Fruit fly (Drosophila melanogaster) whole organism, embryonic: ENCODE results near the gene CG31883.

Source experiments
- CG10147 ChIP-seq: fragments of 200-800 bp; sonication (Bioruptor generic); optimal IDR thresholded peaks from 2 replicates; lab custom pipeline; 2019; ENCODE audit warnings: missing biosample characterization, mild to moderate bottlenecking, missing genetic modification characterization, moderate library complexity
- CG10462 ChIP-seq: fragments of 200-800 bp; sonication (Bioruptor generic); optimal IDR thresholded peaks from 2 replicates; lab custom pipeline; 2016; ENCODE audit warnings: missing biosample characterization, missing genetic modification characterization
- CG10979 ChIP-seq: fragments of 200-800 bp; sonication (Bioruptor generic); optimal IDR thresholded peaks from 2 replicates; lab custom pipeline; 2018; ENCODE audit warnings: missing biosample characterization, mild to moderate bottlenecking, missing genetic modification characterization, moderate library complexity
- CG11504 ChIP-seq: fragments of 200-800 bp; sonication (Bioruptor generic); optimal IDR thresholded peaks from 3 replicates; lab custom pipeline; 2019; ENCODE audit warnings: missing biosample characterization, mild to moderate bottlenecking, missing genetic modification characterization, moderate library complexity
- CG14441 ChIP-seq: fragments of 200-800 bp; sonication (Bioruptor generic); IDR thresholded peaks from 2 replicates; pipeline ENCODE4 v1.3.6; 2022; ENCODE audit warnings: missing biosample characterization, missing genetic modification characterization
- CG16813 ChIP-seq: fragments of 200-800 bp; sonication (Bioruptor generic); IDR thresholded peaks from 3 replicates; pipeline ENCODE4 v1.3.6; 2022; ENCODE audit warnings: missing biosample characterization, missing genetic modification characterization; ENCODE audit not compliant: partially characterized antibody
- CG17385 ChIP-seq: fragments of 200-800 bp; sonication (Bioruptor generic); optimal IDR thresholded peaks from 3 replicates; lab custom pipeline; 2018; ENCODE audit warnings: missing biosample characterization, mild to moderate bottlenecking, missing genetic modification characterization
- CG2120 ChIP-seq: fragments of 200-800 bp; sonication (Bioruptor generic); optimal IDR thresholded peaks from 3 replicates; lab custom pipeline; 2016; ENCODE audit warnings: missing biosample characterization, missing genetic modification characterization
- CG32532 ChIP-seq: fragments of 200-800 bp; sonication (Bioruptor generic); IDR thresholded peaks from 2 replicates; pipeline ENCODE4 v1.3.6; 2022; ENCODE audit warnings: missing biosample characterization, missing genetic modification characterization
- CG3838 ChIP-seq: fragments of 200-800 bp; sonication (Bioruptor generic); optimal IDR thresholded peaks from 3 replicates; lab custom pipeline; 2016; ENCODE audit warnings: missing biosample characterization, missing genetic modification characterization
- CG6654 ChIP-seq: fragments of 200-800 bp; sonication (Bioruptor generic); optimal IDR thresholded peaks from 2 replicates; lab custom pipeline; 2017; ENCODE audit warnings: missing biosample characterization, mild to moderate bottlenecking, missing genetic modification characterization
- CG6689 ChIP-seq: fragments of 200-800 bp; sonication (Bioruptor generic); IDR thresholded peaks from 2 replicates; pipeline ENCODE4 v1.3.6; 2022; ENCODE audit warnings: missing biosample characterization, missing genetic modification characterization
- CG7745 ChIP-seq: fragments of 200-800 bp; sonication (Bioruptor generic); optimal IDR thresholded peaks from 2 replicates; lab custom pipeline; 2018; ENCODE audit warnings: missing biosample characterization, mild to moderate bottlenecking, missing genetic modification characterization, moderate library complexity
- CG9215 ChIP-seq: fragments of 200-800 bp; sonication (Bioruptor generic); IDR thresholded peaks from 2 replicates; pipeline ENCODE4 v1.3.6; 2022; ENCODE audit warnings: missing biosample characterization, missing genetic modification characterization
- CrebB ChIP-seq: fragments of 200-800 bp; sonication (Bioruptor generic); optimal IDR thresholded peaks from 3 replicates; lab custom pipeline; 2018; ENCODE audit warnings: missing biosample characterization, mild to moderate bottlenecking, missing genetic modification characterization
- Hr51 ChIP-seq, 2 experiments: fragments of 200-800 bp; sonication (Bioruptor generic); optimal IDR thresholded peaks; 2 replicates in 1 of 2; 3 replicates in 1 of 2; lab custom pipeline; 2016 to 2018; ENCODE audit warnings: missing biosample characterization in 2 of 2, missing genetic modification characterization in 2 of 2, mild to moderate bottlenecking in 1 of 2, moderate library complexity in 1 of 2
- MTF-1 ChIP-seq: fragments of 200-800 bp; sonication (Bioruptor generic); optimal IDR thresholded peaks from 2 replicates; lab custom pipeline; 2018; ENCODE audit warnings: missing biosample characterization, mild to moderate bottlenecking, missing genetic modification characterization, borderline replicate concordance
- NC2β ChIP-seq: fragments of 200-800 bp; sonication (Bioruptor generic); optimal IDR thresholded peaks from 2 replicates; lab custom pipeline; 2016; ENCODE audit warnings: missing biosample characterization, missing genetic modification characterization
- NFAT ChIP-seq: fragments of 200-800 bp; sonication (Bioruptor generic); IDR thresholded peaks from 2 replicates; pipeline ENCODE4 v1.3.6; 2022; ENCODE audit warnings: missing biosample characterization, missing genetic modification characterization
- NK7.1 ChIP-seq: fragments of 200-800 bp; sonication (Bioruptor generic); optimal IDR thresholded peaks from 3 replicates; lab custom pipeline; 2016; ENCODE audit warnings: missing biosample characterization, missing genetic modification characterization
- NfI ChIP-seq: fragments of 200-800 bp; sonication (Bioruptor generic); optimal IDR thresholded peaks from 3 replicates; lab custom pipeline; 2018; ENCODE audit warnings: missing biosample characterization, mild to moderate bottlenecking, missing genetic modification characterization, moderate library complexity
- PHDP ChIP-seq: fragments of 200-800 bp; sonication (Bioruptor generic); optimal IDR thresholded peaks from 3 replicates; lab custom pipeline; 2018; ENCODE audit warnings: missing biosample characterization, mild to moderate bottlenecking, missing genetic modification characterization, moderate library complexity
- abd-A ChIP-seq: fragments of 200-800 bp; sonication (Bioruptor generic); optimal IDR thresholded peaks from 3 replicates; lab custom pipeline; 2019; ENCODE audit warnings: missing biosample characterization, mild to moderate bottlenecking, missing genetic modification characterization, moderate library complexity
- ap ChIP-seq: fragments of 200-800 bp; sonication (Bioruptor generic); IDR thresholded peaks from 2 replicates; pipeline ENCODE4 v1.3.6; 2022; ENCODE audit warnings: missing biosample characterization, missing genetic modification characterization
- bbx ChIP-seq: fragments of 200-800 bp; sonication (Bioruptor generic); IDR thresholded peaks from 2 replicates; pipeline ENCODE4 v1.3.6; 2022; ENCODE audit warnings: missing biosample characterization, missing genetic modification characterization; ENCODE audit not compliant: partially characterized antibody
- caup ChIP-seq: fragments of 200-800 bp; sonication (Bioruptor generic); optimal IDR thresholded peaks from 3 replicates; lab custom pipeline; 2017; ENCODE audit warnings: missing biosample characterization, mild to moderate bottlenecking, missing genetic modification characterization, moderate library complexity; ENCODE audit not compliant: severe bottlenecking
- chm ChIP-seq: fragments of 200-800 bp; sonication (Bioruptor generic); IDR thresholded peaks from 2 replicates; pipeline ENCODE4 v1.3.6; 2022; ENCODE audit warnings: missing biosample characterization, missing genetic modification characterization
- croc ChIP-seq: fragments of 200-800 bp; sonication (Bioruptor generic); conservative IDR thresholded peaks from 3 replicates; pipeline ENCODE4 v1.3.6; 2022; ENCODE audit warnings: missing biosample characterization, missing genetic modification characterization
- danr ChIP-seq: fragments of 200-800 bp; sonication (Bioruptor generic); IDR thresholded peaks from 2 replicates; pipeline ENCODE4 v1.3.6; 2022; ENCODE audit warnings: missing biosample characterization, missing genetic modification characterization
- dmrt99B ChIP-seq: fragments of 200-800 bp; sonication (Bioruptor generic); optimal IDR thresholded peaks from 2 replicates; lab custom pipeline; 2018; ENCODE audit warnings: missing biosample characterization, mild to moderate bottlenecking, missing genetic modification characterization, moderate library complexity
- dysf ChIP-seq: fragments of 200-800 bp; sonication (Bioruptor generic); IDR thresholded peaks from 3 replicates; pipeline ENCODE4 v1.3.6; 2022; ENCODE audit warnings: missing biosample characterization, missing genetic modification characterization
- eyg ChIP-seq: fragments of 200-800 bp; sonication (Bioruptor generic); optimal IDR thresholded peaks from 3 replicates; lab custom pipeline; 2016; ENCODE audit warnings: missing biosample characterization, missing genetic modification characterization
- gem ChIP-seq: fragments of 200-800 bp; sonication (Bioruptor generic); optimal IDR thresholded peaks from 2 replicates; lab custom pipeline; 2019; ENCODE audit warnings: missing biosample characterization, mild to moderate bottlenecking, missing genetic modification characterization, moderate library complexity
- h ChIP-seq: fragments of >200 bp; optimal IDR thresholded peaks from 2 replicates; lab custom pipeline; 2017
- ind ChIP-seq: fragments of 200-800 bp; sonication (Bioruptor generic); optimal IDR thresholded peaks from 3 replicates; lab custom pipeline; 2016; ENCODE audit warnings: missing biosample characterization, missing genetic modification characterization
- lab ChIP-seq: fragments of 200-800 bp; sonication (Bioruptor generic); optimal IDR thresholded peaks from 3 replicates; lab custom pipeline; 2017; ENCODE audit warnings: missing biosample characterization, missing genetic modification characterization, mild to moderate bottlenecking, moderate library complexity, missing genetic modification reagents
- lbe ChIP-seq: fragments of 200-800 bp; sonication (Bioruptor generic); optimal IDR thresholded peaks from 2 replicates; lab custom pipeline; 2016; ENCODE audit warnings: missing biosample characterization, mild to moderate bottlenecking, missing genetic modification characterization
- lov ChIP-seq, 2 experiments: fragments of 200-800 bp in 1 of 2; fragments of >200 bp in 1 of 2; sonication (Bioruptor generic) in 1 of 2; IDR thresholded peaks in 1 of 2; optimal IDR thresholded peaks in 1 of 2; 2 replicates in 1 of 2; 3 replicates in 1 of 2; pipeline versions ENCODE4 v1.3.6 to Lab custom; 2017 to 2022; ENCODE audit warnings: missing biosample characterization in 1 of 2, missing genetic modification characterization in 1 of 2
- prd ChIP-seq, 3 experiments: fragments of >200 bp in 2 of 3; fragments of 200-800 bp in 1 of 3; sonication (Bioruptor generic) in 1 of 3; optimal IDR thresholded peaks in 2 of 3; IDR thresholded peaks in 1 of 3; 2 replicates in 2 of 3; 3 replicates in 1 of 3; pipeline versions ENCODE4 v1.3.6 to Lab custom; 2017 to 2022; ENCODE audit warnings: missing biosample characterization in 1 of 3, missing genetic modification characterization in 1 of 3
- rib ChIP-seq: fragments of 200-800 bp; sonication (Bioruptor generic); IDR thresholded peaks from 2 replicates; pipeline ENCODE4 v1.3.6; 2022; ENCODE audit warnings: missing biosample characterization, missing genetic modification characterization
- row ChIP-seq: fragments of 200-800 bp; sonication (Bioruptor generic); IDR thresholded peaks from 3 replicates; pipeline ENCODE4 v1.3.6; 2022; ENCODE audit warnings: missing biosample characterization, missing genetic modification characterization
- schlank ChIP-seq: fragments of 200-800 bp; sonication (Bioruptor generic); optimal IDR thresholded peaks from 2 replicates; lab custom pipeline; 2018; ENCODE audit warnings: missing biosample characterization, mild to moderate bottlenecking, missing genetic modification characterization
- sens-2 ChIP-seq: fragments of 200-800 bp; sonication (Bioruptor generic); IDR thresholded peaks from 2 replicates; pipeline ENCODE4 v1.3.6; 2022; ENCODE audit warnings: missing biosample characterization, missing genetic modification characterization
- shn ChIP-seq: fragments of 200-800 bp; sonication (Bioruptor generic); optimal IDR thresholded peaks from 3 replicates; lab custom pipeline; 2016; ENCODE audit warnings: missing biosample characterization, missing genetic modification characterization
- sisA ChIP-seq: fragments of 200-800 bp; sonication (Bioruptor generic); IDR thresholded peaks from 2 replicates; pipeline ENCODE4 v1.3.6; 2022; ENCODE audit warnings: missing biosample characterization, missing genetic modification characterization
- twi ChIP-seq: fragments of 200-800 bp; optimal IDR thresholded peaks from 2 replicates; lab custom pipeline; 2019; ENCODE audit warnings: missing biosample characterization, mild to moderate bottlenecking, missing genetic modification characterization, moderate library complexity
- usp ChIP-seq: fragments of >200 bp; optimal IDR thresholded peaks from 2 replicates; lab custom pipeline; 2017; ENCODE audit warnings: missing biosample characterization, missing genetic modification characterization
- wdn ChIP-seq: fragments of 200-800 bp; sonication (Bioruptor generic); IDR thresholded peaks from 2 replicates; pipeline ENCODE4 v1.3.6; 2022; ENCODE audit warnings: missing biosample characterization, missing genetic modification characterization
- wek ChIP-seq: fragments of 200-800 bp; sonication (Bioruptor generic); optimal IDR thresholded peaks from 3 replicates; lab custom pipeline; 2018; ENCODE audit warnings: missing biosample characterization, mild to moderate bottlenecking, missing genetic modification characterization, moderate library complexity

The CG31883 gene

DNA sequence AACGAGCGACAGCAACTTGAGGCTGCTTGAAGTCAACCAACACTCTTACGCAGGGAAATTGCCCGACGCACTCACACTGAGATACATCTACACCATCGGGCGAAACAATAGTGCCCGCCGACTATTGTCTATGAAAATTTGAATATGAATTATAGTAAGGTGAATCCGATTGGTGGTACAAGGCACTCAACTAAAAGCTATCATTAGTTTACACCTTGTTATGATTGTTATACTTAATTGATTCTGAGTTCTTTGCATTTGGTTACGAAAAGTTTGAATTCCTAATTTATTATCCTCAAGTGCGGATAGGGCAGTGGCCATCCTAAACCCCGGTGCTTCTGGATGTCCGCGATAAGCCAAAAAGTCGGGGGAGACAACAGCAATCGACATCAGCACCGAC, 34.4 kb downstream of the CG31883 start (continued):
- TF ChIP-seq dmrt99B (tag; lab: Kevin White, UChicago) (peak; percentile 8), CG9215 (GFP tag; lab: Robert Waterston, UW) (0 out of 2 replicates have a peak, but pooled peaks have one; percentile 16), abd-A (tag; lab: Kevin White, UChicago) (peak; percentile 29), shn (GFP tag; lab: Kevin White, UChicago) (no peak), Hr51 (GFP tag; optimal IDR thresholded peaks at IDR 0.05; lab: Kevin White, UChicago) (peak in 1 of 2 experiments; percentile 1), lab (GFP tag; lab: Kevin White, UChicago) (peak; percentile 35), row (GFP tag; lab: Robert Waterston, UW) (peak; percentile 22; the same call in 1 of the 3 replicates), CG10462 (GFP tag; lab: Kevin White, UChicago) (no peak), CrebB (tag; lab: Kevin White, UChicago) (no peak), CG11504 (tag; lab: Kevin White, UChicago) (peak; percentile 19), NC2β (no peak), lov (optimal IDR thresholded peaks at IDR 0.05; lab: Kevin White, UChicago) (no peak), lov (GFP tag; IDR thresholded peaks at IDR 0.05; lab: Robert Waterston, UW) (0 out of 3 replicates have a peak, but pooled peaks have one; percentile 20), CG7745 (tag; lab: Kevin White, UChicago) (no peak), NFAT (no peak), usp (GFP tag; lab: Kevin White, UChicago) (no peak), CG2120 (GFP tag; lab: Kevin White, UChicago) (peak; percentile 7), dysf (GFP tag; lab: Robert Waterston, UW) (peak; percentile 33; the same call in 1 of the 3 replicates), eyg (GFP tag; lab: Kevin White, UChicago) (no peak), chm (GFP tag; lab: Robert Waterston, UW) (no peak), CG10979 (tag; lab: Kevin White, UChicago) (no peak), lbe (no peak)

DNA sequence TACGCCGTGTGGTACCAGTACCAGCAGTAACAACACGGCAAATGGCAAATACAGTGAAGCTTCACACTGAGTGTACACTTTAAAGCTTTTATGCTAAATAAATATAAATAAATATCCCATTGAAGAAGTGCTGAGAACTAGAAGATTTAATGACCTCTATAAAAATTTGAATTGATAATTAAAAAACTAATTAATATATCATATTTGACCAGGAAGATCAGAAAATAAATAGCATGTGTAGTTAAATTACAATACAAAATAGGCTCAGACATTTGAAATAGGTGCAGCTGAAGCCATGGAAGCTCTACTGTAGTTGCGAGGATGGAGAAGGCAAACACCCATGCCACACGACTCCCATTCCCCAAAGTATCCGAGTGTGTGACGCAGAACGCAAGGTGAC, 36.2 kb downstream of the CG31883 start:
- no peak for TF ChIP-seq bbx (GFP tag; lab: Robert Waterston, UW)
- peak; percentile 75 for TF ChIP-seq gem (tag; lab: Kevin White, UChicago)
- TF ChIP-seq CG6654 (GFP tag; lab: Kevin White, UChicago) = no peak
- no peak for TF ChIP-seq danr (GFP tag; lab: Robert Waterston, UW)
- TF ChIP-seq wdn (GFP tag; lab: Robert Waterston, UW) = 0 out of 2 replicates have a peak, but pooled peaks have one; percentile 18
- TF ChIP-seq rib = no peak
- TF ChIP-seq ind (GFP tag; lab: Kevin White, UChicago) = peak; percentile 36
- no peak for TF ChIP-seq croc (GFP tag; lab: Robert Waterston, UW)
- TF ChIP-seq CG32532 = peak; percentile 28; the same call in 1 of the 2 replicates
- TF ChIP-seq NfI = peak; percentile 12
- TF ChIP-seq caup (GFP tag; lab: Kevin White, UChicago) = peak; percentile 0
- TF ChIP-seq CG3838 (GFP tag; lab: Kevin White, UChicago) = no peak
- peak; percentile 40 for TF ChIP-seq CG17385 (GFP tag; lab: Kevin White, UChicago)
- no peak for TF ChIP-seq schlank (tag; lab: Kevin White, UChicago)
- no peak for TF ChIP-seq twi (tag; lab: Kevin White, UChicago)
- TF ChIP-seq CG14441 (GFP tag; lab: Robert Waterston, UW) = peak; percentile 51
- no peak for TF ChIP-seq sens-2 (GFP tag; lab: Robert Waterston, UW)
- peak; percentile 31 for TF ChIP-seq CG10147 (GFP tag; lab: Kevin White, UChicago)
- TF ChIP-seq sisA (GFP tag; lab: Robert Waterston, UW) = 0 out of 2 replicates have a peak, but pooled peaks have one; percentile 35
- TF ChIP-seq prd (optimal IDR thresholded peaks at IDR 0.05; lab: Kevin White, UChicago) = no peak
- TF ChIP-seq prd (GFP tag; IDR thresholded peaks at IDR 0.05; lab: Robert Waterston, UW) = peak; percentile 29; the same call in 1 of the 3 replicates
- TF ChIP-seq h (lab: Kevin White, UChicago) = no peak
- no peak for TF ChIP-seq NK7.1 (GFP tag; lab: Kevin White, UChicago)
- TF ChIP-seq MTF-1 (GFP tag; lab: Kevin White, UChicago) = no peak
- no peak for TF ChIP-seq CG16813 (GFP tag; lab: Robert Waterston, UW)
- 0 out of 2 replicates have a peak, but pooled peaks have one; percentile 11 for TF ChIP-seq CG6689 (GFP tag; lab: Robert Waterston, UW)
- TF ChIP-seq wek (GFP tag; lab: Kevin White, UChicago) = no peak
- peak; percentile 60 for TF ChIP-seq PHDP (tag; lab: Kevin White, UChicago)
- TF ChIP-seq ap (GFP tag; lab: Robert Waterston, UW) = no peak
